Worm (Caenorhabditis elegans): ENCODE measurements around the gene trp-2.

ce11 chrIII:952184-952583, 39.5 kb upstream of the trp-2 start, which contains the start of gene fbxa-10:
- TF ChIP-seq unc-62 (GFP tag; optimal IDR thresholded peaks at IDR 0.05) = no peak
- TF ChIP-seq ama-1 (optimal IDR thresholded peaks at IDR 0.05) = no peak
- TF ChIP-seq egl-27 (tag; optimal IDR thresholded peaks at IDR 0.05) = no peak
- no peak for TF ChIP-seq nhr-237 (tag; optimal IDR thresholded peaks at IDR 0.05)
- TF ChIP-seq mab-5 (tag; optimal IDR thresholded peaks at IDR 0.05) = no peak
- TF ChIP-seq zag-1 (tag; optimal IDR thresholded peaks at IDR 0.05) = no peak
- TF ChIP-seq skn-1 (tag; optimal IDR thresholded peaks at IDR 0.05) = no peak
- TF ChIP-seq nhr-12 (tag; optimal IDR thresholded peaks at IDR 0.05) = no peak
